Worm (Caenorhabditis elegans) whole organism, mixed stage, embryonic: ENCODE data around the gene str-84.

ENCODE experiments used
- blmp-1 ChIP-seq: fragments of 150-350 bp; optimal IDR thresholded peaks from 2 replicates; lab custom pipeline; 2014; ENCODE audit warnings: missing biosample characterization, missing genetic modification characterization
- elt-1 ChIP-seq: sonication (generic microtip); optimal IDR thresholded peaks from 2 replicates; lab custom pipeline; 2017; ENCODE audit warnings: missing genetic modification characterization, mild to moderate bottlenecking, missing compliant biosample characterization, antibody characterized with exemption, moderate library complexity, borderline replicate concordance; ENCODE audit not compliant: insufficient read depth
- lsy-2 ChIP-seq: fragments of 150-350 bp; optimal IDR thresholded peaks from 2 replicates; lab custom pipeline; 2014; ENCODE audit warnings: missing biosample characterization, missing genetic modification characterization
- nhr-237 ChIP-seq: fragments of 150-350 bp; optimal IDR thresholded peaks from 2 replicates; lab custom pipeline; 2014; ENCODE audit warnings: missing biosample characterization, missing genetic modification characterization
- nhr-76 ChIP-seq: sonication (generic microtip); optimal IDR thresholded peaks from 2 replicates; lab custom pipeline; 2017; ENCODE audit warnings: missing biosample characterization, missing genetic modification characterization
- pha-4 ChIP-seq: fragments of 150-350 bp; optimal IDR thresholded peaks from 2 replicates; lab custom pipeline; 2018; ENCODE audit warnings: missing biosample characterization, missing genetic modification reagents, missing genetic modification characterization

DNA sequence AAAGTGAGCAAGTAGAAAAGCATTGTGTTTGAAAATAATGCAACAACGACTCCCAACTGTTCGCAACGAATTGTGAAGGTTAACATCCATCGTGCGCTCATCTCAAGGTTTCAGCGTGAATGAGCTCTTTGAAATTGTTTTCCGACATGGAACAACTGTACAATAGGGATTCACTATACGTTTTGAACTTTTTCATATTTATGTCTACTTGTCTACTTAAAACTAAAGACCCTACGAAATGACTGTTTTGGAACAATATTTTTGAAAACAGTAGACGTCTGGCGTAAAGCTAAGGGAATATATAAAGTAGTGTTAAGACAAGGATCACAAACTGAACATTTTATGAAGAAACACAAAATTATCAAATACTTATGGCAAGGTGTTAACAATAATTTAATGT is 2.9 kb upstream of the str-84 start, which contains the start of gene str-86:
- TF ChIP-seq blmp-1 (tag; lab: Kevin White, UChicago) = no peak
- no peak for TF ChIP-seq pha-4 (tag; lab: Kevin White, UChicago)
- TF ChIP-seq nhr-76 (tag; lab: Kevin White, UChicago) = no peak
- no peak for TF ChIP-seq nhr-237
- TF ChIP-seq elt-1 (tag; lab: Kevin White, UChicago) = no peak
- no peak for TF ChIP-seq lsy-2 (tag; lab: Kevin White, UChicago)
